Fruit fly (Drosophila melanogaster) whole organism, embryonic: Measurements from ENCODE around the gene CG15772.

Experiments
- B-H1 ChIP-seq: fragments of 200-800 bp; sonication (Bioruptor generic); IDR thresholded peaks from 3 replicates; pipeline ENCODE4 v1.3.6; 2022; ENCODE audit warnings: missing biosample characterization, missing genetic modification characterization
- BEAF-32 ChIP-seq: fragments of 200-800 bp; sonication (Bioruptor generic); optimal IDR thresholded peaks from 3 replicates; lab custom pipeline; 2017; ENCODE audit warnings: missing biosample characterization, missing genetic modification characterization, mild to moderate bottlenecking, moderate library complexity, missing genetic modification reagents
- CG10431 ChIP-seq: fragments of 200-800 bp; sonication (Bioruptor generic); optimal IDR thresholded peaks from 3 replicates; lab custom pipeline; 2018; ENCODE audit warnings: missing biosample characterization, mild to moderate bottlenecking, missing genetic modification characterization
- CG12155 ChIP-seq: fragments of 200-800 bp; sonication (Bioruptor generic); optimal IDR thresholded peaks from 3 replicates; lab custom pipeline; 2016; ENCODE audit warnings: missing biosample characterization, missing genetic modification characterization
- CG12219 ChIP-seq: fragments of 200-800 bp; sonication (Bioruptor generic); optimal IDR thresholded peaks from 3 replicates; lab custom pipeline; 2018; ENCODE audit warnings: missing biosample characterization, mild to moderate bottlenecking, missing genetic modification characterization
- CG12299 ChIP-seq: fragments of 200-800 bp; sonication (Bioruptor generic); optimal IDR thresholded peaks from 2 replicates; lab custom pipeline; 2018; ENCODE audit warnings: missing biosample characterization, mild to moderate bottlenecking, missing genetic modification characterization
- CG16815 ChIP-seq: fragments of 200-800 bp; sonication (Bioruptor generic); optimal IDR thresholded peaks from 3 replicates; lab custom pipeline; 2017; ENCODE audit warnings: missing biosample characterization, mild to moderate bottlenecking, missing genetic modification characterization
- CG18011 ChIP-seq: fragments of 200-800 bp; sonication (Bioruptor generic); optimal IDR thresholded peaks from 2 replicates; lab custom pipeline; 2017; ENCODE audit warnings: missing biosample characterization, missing genetic modification characterization, mild to moderate bottlenecking, moderate library complexity, missing genotype
- CG2712 ChIP-seq: fragments of 200-800 bp; optimal IDR thresholded peaks from 3 replicates; lab custom pipeline; 2019; ENCODE audit warnings: missing biosample characterization, mild to moderate bottlenecking, missing genetic modification characterization, moderate library complexity
- CG3065 ChIP-seq: fragments of 200-800 bp; sonication (Bioruptor generic); optimal IDR thresholded peaks from 2 replicates; lab custom pipeline; 2016; ENCODE audit warnings: missing biosample characterization, missing genetic modification characterization
- CG3995 ChIP-seq: fragments of 200-800 bp; sonication (Bioruptor generic); optimal IDR thresholded peaks from 3 replicates; lab custom pipeline; 2016; ENCODE audit warnings: missing biosample characterization, missing genetic modification characterization
- CG4854 ChIP-seq: fragments of 200-800 bp; sonication (Bioruptor generic); optimal IDR thresholded peaks from 2 replicates; lab custom pipeline; 2016; ENCODE audit warnings: missing biosample characterization, missing genetic modification characterization, inconsistent platforms
- CG6175 ChIP-seq: fragments of 200-800 bp; sonication (Bioruptor generic); IDR thresholded peaks from 3 replicates; pipeline ENCODE4 v1.3.6; 2022; ENCODE audit warnings: missing biosample characterization, missing genetic modification characterization
- CG7271 ChIP-seq: fragments of 200-800 bp; sonication (Bioruptor generic); optimal IDR thresholded peaks from 2 replicates; lab custom pipeline; 2018; ENCODE audit warnings: missing biosample characterization, mild to moderate bottlenecking, missing genetic modification characterization, moderate library complexity
- CG7372 ChIP-seq: fragments of 200-800 bp; sonication (Bioruptor generic); IDR thresholded peaks from 2 replicates; pipeline ENCODE4 v1.3.6; 2022; ENCODE audit warnings: missing biosample characterization, missing genetic modification characterization
- CG7556 ChIP-seq: fragments of 200-800 bp; sonication (Bioruptor generic); optimal IDR thresholded peaks from 2 replicates; lab custom pipeline; 2017; ENCODE audit warnings: missing biosample characterization, mild to moderate bottlenecking, missing genetic modification characterization
- CG7839 ChIP-seq: fragments of 200-800 bp; sonication (Bioruptor generic); optimal IDR thresholded peaks from 3 replicates; lab custom pipeline; 2018; ENCODE audit warnings: missing biosample characterization, mild to moderate bottlenecking, missing genetic modification characterization, moderate library complexity
- CG7928 ChIP-seq: fragments of 200-800 bp; sonication (Bioruptor generic); optimal IDR thresholded peaks from 2 replicates; lab custom pipeline; 2017; ENCODE audit warnings: missing biosample characterization, mild to moderate bottlenecking, missing genetic modification characterization
- CG9437 ChIP-seq: fragments of 200-800 bp; sonication (Bioruptor generic); optimal IDR thresholded peaks from 2 replicates; lab custom pipeline; 2018; ENCODE audit warnings: missing biosample characterization, mild to moderate bottlenecking, missing genetic modification characterization
- Camta ChIP-seq: fragments of 200-800 bp; sonication (Bioruptor generic); optimal IDR thresholded peaks from 2 replicates; lab custom pipeline; 2016; ENCODE audit warnings: missing biosample characterization, missing genetic modification characterization
- Chrac-16 ChIP-seq: fragments of 200-800 bp; sonication (Bioruptor generic); optimal IDR thresholded peaks from 3 replicates; lab custom pipeline; 2016; ENCODE audit warnings: missing biosample characterization, missing genetic modification characterization
- D19A ChIP-seq: fragments of 200-800 bp; optimal IDR thresholded peaks from 3 replicates; lab custom pipeline; 2019; ENCODE audit warnings: missing biosample characterization, mild to moderate bottlenecking, missing genetic modification characterization, moderate library complexity
- Dip3 ChIP-seq: fragments of 200-800 bp; sonication (Bioruptor generic); optimal IDR thresholded peaks from 3 replicates; lab custom pipeline; 2016; ENCODE audit warnings: missing biosample characterization, missing genetic modification characterization
- Fer2 ChIP-seq: fragments of 200-800 bp; sonication (Bioruptor generic); optimal IDR thresholded peaks from 2 replicates; lab custom pipeline; 2018; ENCODE audit warnings: missing biosample characterization, mild to moderate bottlenecking, missing genetic modification characterization, moderate library complexity
- Fer3 ChIP-seq: fragments of 200-800 bp; sonication (Bioruptor generic); optimal IDR thresholded peaks from 2 replicates; lab custom pipeline; 2018; ENCODE audit warnings: missing biosample characterization, mild to moderate bottlenecking, missing genetic modification characterization, moderate library complexity
- H15 ChIP-seq: fragments of 200-800 bp; sonication (Bioruptor generic); IDR thresholded peaks from 3 replicates; pipeline ENCODE4 v1.3.6; 2022; ENCODE audit warnings: missing biosample characterization, missing genetic modification characterization
- Hsf ChIP-seq: fragments of 200-800 bp; sonication (Bioruptor generic); optimal IDR thresholded peaks from 3 replicates; lab custom pipeline; 2016; ENCODE audit warnings: missing biosample characterization, missing genetic modification characterization
- Lhr ChIP-seq: fragments of 200-800 bp; sonication (Bioruptor generic); optimal IDR thresholded peaks from 3 replicates; lab custom pipeline; 2017; ENCODE audit warnings: mild to moderate bottlenecking, missing biosample characterization, missing genetic modification reagents, missing genetic modification characterization
- PHDP ChIP-seq: fragments of 200-800 bp; sonication (Bioruptor generic); optimal IDR thresholded peaks from 3 replicates; lab custom pipeline; 2018; ENCODE audit warnings: missing biosample characterization, mild to moderate bottlenecking, missing genetic modification characterization, moderate library complexity
- Six4 ChIP-seq: fragments of 200-800 bp; sonication (Bioruptor generic); optimal IDR thresholded peaks from 2 replicates; lab custom pipeline; 2016; ENCODE audit warnings: missing biosample characterization, missing genetic modification characterization
- Sry-β ChIP-seq: fragments of 200-800 bp; sonication (Bioruptor generic); optimal IDR thresholded peaks from 2 replicates; lab custom pipeline; 2018; ENCODE audit warnings: missing biosample characterization, mild to moderate bottlenecking, missing genetic modification characterization, moderate library complexity
- Tbp ChIP-seq: fragments of >200 bp; optimal IDR thresholded peaks from 2 replicates; lab custom pipeline; 2018; ENCODE audit warnings: missing biosample characterization, missing genetic modification characterization
- Vsx1 ChIP-seq: fragments of 200-800 bp; sonication (Bioruptor generic); optimal IDR thresholded peaks from 2 replicates; lab custom pipeline; 2017; ENCODE audit warnings: missing biosample characterization, mild to moderate bottlenecking, missing genetic modification characterization, missing genetic modification reagents
- ara ChIP-seq: fragments of 200-800 bp; sonication (Bioruptor generic); IDR thresholded peaks from 2 replicates; pipeline ENCODE4 v1.3.6; 2022; ENCODE audit warnings: missing biosample characterization, missing genetic modification characterization
- cas ChIP-seq: fragments of 200-800 bp; sonication (Bioruptor generic); IDR thresholded peaks from 2 replicates; pipeline ENCODE4 v1.3.6; 2022; ENCODE audit warnings: missing biosample characterization, missing genetic modification characterization
- chm ChIP-seq: fragments of 200-800 bp; sonication (Bioruptor generic); IDR thresholded peaks from 2 replicates; pipeline ENCODE4 v1.3.6; 2022; ENCODE audit warnings: missing biosample characterization, missing genetic modification characterization
- dan ChIP-seq: fragments of 200-800 bp; sonication (Bioruptor generic); IDR thresholded peaks from 2 replicates; pipeline ENCODE4 v1.3.6; 2022; ENCODE audit warnings: missing biosample characterization, missing genetic modification characterization
- dimm ChIP-seq: fragments of 200-800 bp; sonication (Bioruptor generic); IDR thresholded peaks from 2 replicates; pipeline ENCODE4 v1.3.6; 2022; ENCODE audit warnings: missing biosample characterization, missing genetic modification characterization
- en ChIP-seq: fragments of 200-800 bp; sonication (Bioruptor generic); optimal IDR thresholded peaks from 2 replicates; lab custom pipeline; 2016; ENCODE audit warnings: missing biosample characterization, missing genetic modification characterization
- ewg ChIP-seq: fragments of 200-800 bp; sonication (Bioruptor generic); optimal IDR thresholded peaks from 3 replicates; lab custom pipeline; 2017; ENCODE audit warnings: mild to moderate bottlenecking, missing biosample characterization, missing genetic modification reagents, missing genetic modification characterization
- gce ChIP-seq: fragments of 200-800 bp; sonication (Bioruptor generic); IDR thresholded peaks from 3 replicates; pipeline ENCODE4 v1.3.6; 2022; ENCODE audit warnings: missing biosample characterization, missing genetic modification characterization
- mirr ChIP-seq: fragments of 200-800 bp; sonication (Bioruptor generic); optimal IDR thresholded peaks from 3 replicates; lab custom pipeline; 2018; ENCODE audit warnings: missing biosample characterization, mild to moderate bottlenecking, missing genetic modification characterization
- mld ChIP-seq: fragments of 200-800 bp; sonication (Bioruptor generic); IDR thresholded peaks from 3 replicates; pipeline ENCODE4 v1.3.6; 2022; ENCODE audit warnings: missing biosample characterization, missing genetic modification characterization; ENCODE audit not compliant: partially characterized antibody
- odd ChIP-seq: fragments of 200-800 bp; sonication (Bioruptor generic); optimal IDR thresholded peaks from 2 replicates; lab custom pipeline; 2017; ENCODE audit warnings: missing biosample characterization, mild to moderate bottlenecking, missing genetic modification characterization
- prd ChIP-seq, 3 experiments: fragments of >200 bp in 2 of 3; fragments of 200-800 bp in 1 of 3; sonication (Bioruptor generic) in 1 of 3; optimal IDR thresholded peaks in 2 of 3; IDR thresholded peaks in 1 of 3; 2 replicates in 2 of 3; 3 replicates in 1 of 3; pipeline versions ENCODE4 v1.3.6 to Lab custom; 2017 to 2022; ENCODE audit warnings: missing biosample characterization in 1 of 3, missing genetic modification characterization in 1 of 3
- sd ChIP-seq: fragments of 200-800 bp; sonication (Bioruptor generic); optimal IDR thresholded peaks from 3 replicates; lab custom pipeline; 2018; ENCODE audit warnings: missing biosample characterization, mild to moderate bottlenecking, missing genetic modification characterization, moderate library complexity
- seq ChIP-seq: fragments of 200-800 bp; sonication (Bioruptor generic); IDR thresholded peaks from 2 replicates; pipeline ENCODE4 v1.3.6; 2022; ENCODE audit warnings: missing biosample characterization, missing genetic modification characterization
- sob ChIP-seq: fragments of 200-800 bp; sonication (Bioruptor generic); IDR thresholded peaks from 2 replicates; pipeline ENCODE4 v1.3.6; 2022; ENCODE audit warnings: missing biosample characterization, missing genetic modification characterization
- unc-4 ChIP-seq: fragments of 200-800 bp; sonication (Bioruptor generic); IDR thresholded peaks from 2 replicates; pipeline ENCODE4 v1.3.6; 2022; ENCODE audit warnings: missing biosample characterization, missing genetic modification characterization; ENCODE audit not compliant: partially characterized antibody

CG15772 gene

dm6 chrX:5751949-5752348, at the start of gene CG15772:
CG15772 (plus strand) TSS chrX:5752249.
- TF ChIP-seq gce (no peak), Camta (GFP tag; lab: Kevin White, UChicago) (no peak), CG6175 (GFP tag; lab: Robert Waterston, UW) (no peak), BEAF-32 (no peak), D19A (no peak), Fer3 (tag; lab: Kevin White, UChicago) (no peak), chm (GFP tag; lab: Robert Waterston, UW) (no peak), CG7372 (no peak), sob (GFP tag; lab: Robert Waterston, UW) (no peak), dan (no peak)

dm6 chrX:5705097-5705496, 47.0 kb upstream of the CG15772 start:
- no peak for TF ChIP-seq odd (GFP tag; lab: Kevin White, UChicago)
- TF ChIP-seq Tbp (GFP tag; lab: Kevin White, UChicago) = no peak
- TF ChIP-seq CG3995 = peak; percentile 93
- TF ChIP-seq Sry-β (GFP tag; lab: Kevin White, UChicago) = peak; percentile 57
- no peak for TF ChIP-seq cas
- TF ChIP-seq CG12219 = no peak
- no peak for TF ChIP-seq CG12299 (tag; lab: Kevin White, UChicago)
- TF ChIP-seq Lhr (GFP tag; lab: Kevin White, UChicago) = no peak
- TF ChIP-seq ara (GFP tag; lab: Robert Waterston, UW) = no peak
- no peak for TF ChIP-seq CG4854 (GFP tag; lab: Kevin White, UChicago)
- TF ChIP-seq BEAF-32 = no peak
- TF ChIP-seq CG7928 (GFP tag; lab: Kevin White, UChicago) = no peak
- no peak for TF ChIP-seq CG2712 (tag; lab: Kevin White, UChicago)
- TF ChIP-seq, all 482 proteins: peak for 2

dm6 chrX:5705899-5706312, 46.1 kb upstream of the CG15772 start:
- no peak for TF ChIP-seq CG10431 (GFP tag; lab: Kevin White, UChicago)
- TF ChIP-seq Six4 (GFP tag; lab: Kevin White, UChicago) = peak; percentile 62
- no peak for TF ChIP-seq prd (optimal IDR thresholded peaks at IDR 0.05; lab: Kevin White, UChicago)
- TF ChIP-seq prd (GFP tag; IDR thresholded peaks at IDR 0.05; lab: Robert Waterston, UW) = peak; percentile 92
- TF ChIP-seq CG7271 (tag; lab: Kevin White, UChicago) = peak; percentile 2
- no peak for TF ChIP-seq en
- peak; percentile 47 for TF ChIP-seq Fer2 (tag; lab: Kevin White, UChicago)
- TF ChIP-seq CG18011 (GFP tag; lab: Kevin White, UChicago) = peak; percentile 38
- TF ChIP-seq ewg (GFP tag; lab: Kevin White, UChicago) = peak; percentile 50
- TF ChIP-seq CG7839 (tag; lab: Kevin White, UChicago) = peak; percentile 90
- TF ChIP-seq CG7556 (GFP tag; lab: Kevin White, UChicago) = peak; percentile 81
- TF ChIP-seq unc-4 (GFP tag; lab: Robert Waterston, UW) = no peak
- peak; percentile 61 for TF ChIP-seq Vsx1 (GFP tag; lab: Kevin White, UChicago)
- TF ChIP-seq CG12155 (GFP tag; lab: Kevin White, UChicago) = peak; percentile 62
- peak; percentile 89 for TF ChIP-seq B-H1 (GFP tag; lab: Robert Waterston, UW)
- peak; percentile 21 for TF ChIP-seq mirr (GFP tag; lab: Kevin White, UChicago)
- TF ChIP-seq CG16815 (GFP tag; lab: Kevin White, UChicago) = peak; percentile 42
- TF ChIP-seq CG3065 (GFP tag; lab: Kevin White, UChicago) = no peak
- TF ChIP-seq CG9437 (GFP tag; lab: Kevin White, UChicago) = peak; percentile 49
- TF ChIP-seq Chrac-16 (GFP tag; lab: Kevin White, UChicago) = peak; percentile 64
- TF ChIP-seq H15 (GFP tag; lab: Robert Waterston, UW) = peak; percentile 88
- peak; percentile 79 for TF ChIP-seq seq (GFP tag; lab: Robert Waterston, UW)
- TF ChIP-seq dimm (GFP tag; lab: Robert Waterston, UW) = peak; percentile 63; the same call in 1 of the 2 replicates
- peak; percentile 87 for TF ChIP-seq gce
- TF ChIP-seq sd (tag; lab: Kevin White, UChicago) = peak; percentile 49
- TF ChIP-seq Hsf = peak; percentile 68
- TF ChIP-seq mld (GFP tag; lab: Robert Waterston, UW) = no peak
- peak; percentile 81 for TF ChIP-seq PHDP (tag; lab: Kevin White, UChicago)
- peak; percentile 53 for TF ChIP-seq Dip3 (GFP tag; lab: Kevin White, UChicago)
